Worm (Caenorhabditis elegans): ENCODE results near the gene fbxb-26.

Gene fbxb-26

ce11 chrII:1668913-1669312 is 13.4 kb upstream of the fbxb-26 start, which contains the start of gene srw-97:
Gene srw-97 (minus strand): TSS chrII:1669013.
- TF ChIP-seq ceh-83 (GFP tag; optimal IDR thresholded peaks at IDR 0.05), result no peak
- no peak for TF ChIP-seq nhr-2 (tag; optimal IDR thresholded peaks at IDR 0.05)
- TF ChIP-seq sem-2 (GFP tag; optimal IDR thresholded peaks at IDR 0.05), result no peak
- TF ChIP-seq nhr-12 (tag; optimal IDR thresholded peaks at IDR 0.05), result no peak
- TF ChIP-seq ces-1 (GFP tag; optimal IDR thresholded peaks at IDR 0.05), result no peak
- TF ChIP-seq lin-13 (tag; optimal IDR thresholded peaks at IDR 0.05), result no peak
- no peak for TF ChIP-seq unc-62 (GFP tag; optimal IDR thresholded peaks at IDR 0.05)
- TF ChIP-seq lin-32 (GFP tag; optimal IDR thresholded peaks at IDR 0.05), result no peak
- no peak for TF ChIP-seq unc-120 (tag; optimal IDR thresholded peaks at IDR 0.05; ENCODE audit: poor library complexity, severe bottlenecking)
- no peak for TF ChIP-seq nhr-237 (tag; optimal IDR thresholded peaks at IDR 0.05)
- TF ChIP-seq M03D4.4 (tag; optimal IDR thresholded peaks at IDR 0.05), result no peak
- TF ChIP-seq bed-3 (GFP tag; optimal IDR thresholded peaks at IDR 0.05), result no peak
- no peak for TF ChIP-seq lsy-2 (tag; optimal IDR thresholded peaks at IDR 0.05)
- TF ChIP-seq elt-1 (tag; optimal IDR thresholded peaks at IDR 0.05; ENCODE audit: borderline replicate concordance, insufficient read depth), result no peak
- TF ChIP-seq unc-39 (tag; optimal IDR thresholded peaks at IDR 0.05), result no peak

ce11 chrII:1670260-1670879 is 11.9 kb upstream of the fbxb-26 start, which contains the start of gene nhx-6:
Gene nhx-6 (plus strand): TSS chrII:1670829.
- TF ChIP-seq flh-1 (GFP tag; optimal IDR thresholded peaks at IDR 0.05) (no peak), nhr-2 (tag; optimal IDR thresholded peaks at IDR 0.05) (no peak), ceh-43 (GFP tag; optimal IDR thresholded peaks at IDR 0.05) (no peak), bed-3 (GFP tag; optimal IDR thresholded peaks at IDR 0.05) (no peak), pha-4 (tag; optimal IDR thresholded peaks at IDR 0.05) (no peak), zip-8 (tag; optimal IDR thresholded peaks at IDR 0.05) (no peak)

ce11 chrII:1670985-1671384 is 11.3 kb upstream of the fbxb-26 start:
- no peak for TF ChIP-seq unc-120 (tag; optimal IDR thresholded peaks at IDR 0.05; ENCODE audit: poor library complexity, severe bottlenecking)
- TF ChIP-seq unc-62 (GFP tag; optimal IDR thresholded peaks at IDR 0.05), result no peak
- TF ChIP-seq nhr-76 (tag; optimal IDR thresholded peaks at IDR 0.05), result no peak
- TF ChIP-seq lin-13 (tag; optimal IDR thresholded peaks at IDR 0.05), result no peak
- no peak for TF ChIP-seq hlh-1 (tag; optimal IDR thresholded peaks at IDR 0.05)
- TF ChIP-seq mls-2 (tag; optimal IDR thresholded peaks at IDR 0.05), result no peak
- no peak for TF ChIP-seq bed-3 (GFP tag; optimal IDR thresholded peaks at IDR 0.05)
- no peak for TF ChIP-seq ztf-11 (tag; optimal IDR thresholded peaks at IDR 0.05)
- no peak for TF ChIP-seq tbx-8 (GFP tag; optimal IDR thresholded peaks at IDR 0.05)
- no peak for TF ChIP-seq cnd-1 (tag; optimal IDR thresholded peaks at IDR 0.05)
- TF ChIP-seq ceh-39 (tag; optimal IDR thresholded peaks at IDR 0.05), result no peak
- no peak for TF ChIP-seq nhr-237 (tag; optimal IDR thresholded peaks at IDR 0.05)
- TF ChIP-seq ceh-83 (GFP tag; optimal IDR thresholded peaks at IDR 0.05), result no peak
- no peak for TF ChIP-seq mab-5 (tag; optimal IDR thresholded peaks at IDR 0.05)
- TF ChIP-seq zip-8 (tag; optimal IDR thresholded peaks at IDR 0.05), result no peak
- TF ChIP-seq sptf-1 (tag; optimal IDR thresholded peaks at IDR 0.05), result no peak

- TF ChIP-seq sem-2 (GFP tag; optimal IDR thresholded peaks at IDR 0.05) (no peak), mls-2 (tag; optimal IDR thresholded peaks at IDR 0.05) (no peak), ham-2 (GFP tag; optimal IDR thresholded peaks at IDR 0.05) (no peak), flh-1 (GFP tag; optimal IDR thresholded peaks at IDR 0.05) (no peak), ceh-83 (GFP tag; optimal IDR thresholded peaks at IDR 0.05) (no peak), pha-4 (tag; optimal IDR thresholded peaks at IDR 0.05) (no peak), sptf-1 (tag; optimal IDR thresholded peaks at IDR 0.05) (no peak)
These were observed 9.6 kb upstream of the fbxb-26 start for ce11 chrII:1672673-1673072.

ce11 chrII:1676088-1676487 is 6.2 kb upstream of the fbxb-26 start, which contains the start of gene fbxb-17:
Gene fbxb-17 (plus strand): TSS chrII:1676388.
- TF ChIP-seq nhr-2 (tag; optimal IDR thresholded peaks at IDR 0.05) (no peak), sptf-1 (tag; optimal IDR thresholded peaks at IDR 0.05) (no peak), drap-1 (GFP tag; optimal IDR thresholded peaks at IDR 0.05) (no peak), M03D4.4 (tag; optimal IDR thresholded peaks at IDR 0.05) (no peak), zip-8 (tag; optimal IDR thresholded peaks at IDR 0.05) (no peak), tbx-8 (GFP tag; optimal IDR thresholded peaks at IDR 0.05) (no peak), nhr-12 (tag; optimal IDR thresholded peaks at IDR 0.05) (no peak), nhr-237 (tag; optimal IDR thresholded peaks at IDR 0.05) (no peak)

Measured in whole organism, mixed stage, embryonic.